Fruit fly (Drosophila melanogaster): ENCODE results near the gene CG2004.

DNA sequence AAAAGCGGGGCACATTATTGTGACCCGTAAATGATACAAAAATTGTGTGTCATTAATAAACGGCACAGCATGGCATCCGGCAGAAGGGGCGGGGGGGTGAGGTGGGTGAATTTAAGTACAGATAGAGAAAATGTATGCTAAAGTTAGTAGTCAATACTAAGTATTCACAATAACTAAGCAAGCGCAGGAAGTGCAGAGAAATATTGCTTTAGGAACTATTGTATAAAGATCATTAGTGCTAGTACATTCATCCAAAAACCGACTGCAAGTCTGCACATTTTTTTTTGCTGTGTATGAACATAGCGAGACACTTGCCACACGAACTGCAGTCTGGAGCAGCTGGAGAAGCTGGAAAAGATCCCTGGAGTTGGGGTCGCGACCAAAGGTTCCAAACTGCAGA, 45.3 kb downstream of the CG2004 start:
- TF ChIP-seq h (optimal IDR thresholded peaks at IDR 0.05) (no peak), insv (optimal IDR thresholded peaks at IDR 0.05) (no peak), psq (optimal IDR thresholded peaks at IDR 0.05) (no peak)
